Worm (Caenorhabditis elegans) whole organism, L4 larva: ENCODE measurements around the gene epg-3.

Experiments used
- F10B5.3 ChIP-seq: sonication (generic microtip); optimal IDR thresholded peaks from 2 replicates; lab custom pipeline; 2016; ENCODE audit warnings: mild to moderate bottlenecking, missing genetic modification characterization, missing compliant biosample characterization
- F37D6.2 ChIP-seq: sonication (generic microtip); optimal IDR thresholded peaks from 2 replicates; lab custom pipeline; 2016; ENCODE audit warnings: mild to moderate bottlenecking, missing genetic modification characterization, missing compliant biosample characterization
- F49E8.2 ChIP-seq: sonication (generic microtip); optimal IDR thresholded peaks from 2 replicates; lab custom pipeline; 2016; ENCODE audit warnings: missing compliant biosample characterization, mild to moderate bottlenecking, missing genetic modification characterization, borderline replicate concordance
- R02D3.7 ChIP-seq: fragments of 150-350 bp; sonication (generic microtip); optimal IDR thresholded peaks from 3 replicates; lab custom pipeline; 2014; ENCODE audit warnings: missing biosample characterization, missing genetic modification characterization
- T20F7.1 ChIP-seq: fragments of 200-800 bp; sonication (Bioruptor generic); optimal IDR thresholded peaks from 2 replicates; lab custom pipeline; 2018; ENCODE audit warnings: mild to moderate bottlenecking, missing genetic modification characterization, missing compliant biosample characterization
- T26A8.4 ChIP-seq: fragments of 200-800 bp; sonication (Bioruptor generic); IDR thresholded peaks from 2 replicates; pipeline ENCODE4 v1.3.6; 2022; ENCODE audit warnings: missing genetic modification characterization, missing compliant biosample characterization
- aha-1 ChIP-seq: fragments of 150-350 bp; peaks from one replicate; lab custom pipeline; 2014; ENCODE audit warnings: missing biosample characterization, missing genetic modification characterization
- aly-2 ChIP-seq: sonication (generic microtip); optimal IDR thresholded peaks from 2 replicates; lab custom pipeline; 2018; ENCODE audit warnings: missing biosample characterization, missing genetic modification characterization
- ama-1 ChIP-seq: fragments of 150-350 bp; optimal IDR thresholded peaks from 2 replicates; lab custom pipeline; 2014; ENCODE audit warnings: inconsistent platforms, mixed read lengths
- attf-4 ChIP-seq: sonication (generic microtip); optimal IDR thresholded peaks from 3 replicates; lab custom pipeline; 2017; ENCODE audit warnings: missing biosample characterization, missing genetic modification characterization
- ceh-28 ChIP-seq: fragments of 150-350 bp; optimal IDR thresholded peaks from 2 replicates; lab custom pipeline; 2014; ENCODE audit warnings: missing biosample characterization, missing genetic modification reagents, missing genetic modification characterization
- ceh-32 ChIP-seq: sonication (generic microtip); optimal IDR thresholded peaks from 2 replicates; lab custom pipeline; 2016; ENCODE audit warnings: mild to moderate bottlenecking, missing genetic modification characterization, missing compliant biosample characterization; ENCODE audit not compliant: poor library complexity
- ceh-62 ChIP-seq: sonication (generic microtip); optimal IDR thresholded peaks from 2 replicates; lab custom pipeline; 2017; ENCODE audit warnings: missing biosample characterization, missing genetic modification characterization
- ceh-82 ChIP-seq: sonication (generic microtip); optimal IDR thresholded peaks from 2 replicates; lab custom pipeline; 2017; ENCODE audit warnings: missing biosample characterization, missing genetic modification characterization
- daf-19 ChIP-seq: fragments of 200-800 bp; sonication (Bioruptor generic); conservative IDR thresholded peaks from 2 replicates; pipeline ENCODE4 v1.3.6; 2022; ENCODE audit warnings: missing genetic modification characterization, missing compliant biosample characterization
- daf-8 ChIP-seq: fragments of 200-800 bp; sonication (Bioruptor generic); IDR thresholded peaks from 2 replicates; pipeline ENCODE4 v1.3.6; 2022; ENCODE audit warnings: missing genetic modification characterization, missing compliant biosample characterization
- dmd-9 ChIP-seq: fragments of 200-800 bp; sonication (Bioruptor generic); IDR thresholded peaks from 2 replicates; pipeline ENCODE4 v1.3.6; 2022; ENCODE audit warnings: missing genetic modification reagents, missing genetic modification characterization, missing compliant biosample characterization
- dpl-1 ChIP-seq: fragments of 150-350 bp; optimal IDR thresholded peaks from 2 replicates; lab custom pipeline; 2014; ENCODE audit warnings: missing biosample characterization, missing genetic modification reagents, missing genetic modification characterization
- duxl-1 ChIP-seq: sonication (generic microtip); optimal IDR thresholded peaks from 2 replicates; lab custom pipeline; 2016; ENCODE audit warnings: mild to moderate bottlenecking, missing genetic modification characterization, moderate library complexity, missing compliant biosample characterization; ENCODE audit not compliant: poor library complexity
- dve-1 ChIP-seq: sonication (generic microtip); optimal IDR thresholded peaks from 2 replicates; lab custom pipeline; 2017; ENCODE audit warnings: antibody characterized with exemption, mild to moderate bottlenecking, missing genetic modification characterization, missing compliant biosample characterization; ENCODE audit not compliant: insufficient read depth
- gei-8 ChIP-seq: fragments of 200-800 bp; sonication (Bioruptor generic); optimal IDR thresholded peaks from 2 replicates; lab custom pipeline; 2018; ENCODE audit warnings: mild to moderate bottlenecking, missing genetic modification characterization, missing compliant biosample characterization
- hif-1 ChIP-seq, 2 experiments: sonication (generic microtip); optimal IDR thresholded peaks; 2 replicates each; lab custom pipeline; 2016 to 2017; ENCODE audit warnings: missing compliant biosample characterization in 2 of 2, missing genetic modification characterization in 2 of 2, missing genetic modification reagents in 2 of 2, missing genotype in 2 of 2, mild to moderate bottlenecking in 1 of 2
- hlh-11 ChIP-seq: fragments of 200-800 bp; sonication (Bioruptor generic); optimal IDR thresholded peaks from 2 replicates; lab custom pipeline; 2018; ENCODE audit warnings: mild to moderate bottlenecking, missing genetic modification characterization, missing compliant biosample characterization
- hlh-30 ChIP-seq: sonication (generic microtip); optimal IDR thresholded peaks from 2 replicates; lab custom pipeline; 2017; ENCODE audit warnings: antibody characterized with exemption, mild to moderate bottlenecking, missing genetic modification characterization, missing compliant biosample characterization; ENCODE audit not compliant: insufficient read depth
- lin-1 ChIP-seq: fragments of 200-800 bp; sonication (Bioruptor generic); IDR thresholded peaks from 2 replicates; pipeline ENCODE4 v1.3.6; 2022; ENCODE audit warnings: missing genetic modification reagents, missing genetic modification characterization, missing compliant biosample characterization
- lin-13 ChIP-seq: fragments of 150-350 bp; optimal IDR thresholded peaks from 2 replicates; lab custom pipeline; 2014; ENCODE audit warnings: missing biosample characterization, missing genetic modification reagents, missing genetic modification characterization
- lin-29 ChIP-seq: fragments of 200-800 bp; sonication (Bioruptor generic); IDR thresholded peaks from 2 replicates; pipeline ENCODE4 v1.3.6; 2022; ENCODE audit warnings: missing genetic modification reagents, missing genetic modification characterization, missing compliant biosample characterization
- lin-38 ChIP-seq: fragments of 200-800 bp; sonication (Bioruptor generic); IDR thresholded peaks from 2 replicates; pipeline ENCODE4 v1.3.6; 2022; ENCODE audit warnings: missing genetic modification reagents, missing genetic modification characterization, missing compliant biosample characterization
- lin-39 ChIP-seq: fragments of 150-350 bp; optimal IDR thresholded peaks from 2 replicates; lab custom pipeline; 2014; ENCODE audit warnings: missing biosample characterization, missing genetic modification reagents, missing genetic modification characterization
- lsy-2 ChIP-seq, 2 experiments: fragments of 150-350 bp in 1 of 2; sonication (generic microtip) in 1 of 2; optimal IDR thresholded peaks; 2 replicates each; lab custom pipeline; 2014 to 2017; ENCODE audit warnings: missing biosample characterization in 2 of 2, missing genetic modification characterization in 2 of 2
- madf-5 ChIP-seq, 2 experiments: fragments of 200-800 bp; sonication (Bioruptor generic); IDR thresholded peaks; 2 replicates each; pipeline ENCODE4 v1.3.6; 2022; ENCODE audit warnings: missing compliant biosample characterization in 2 of 2, missing genetic modification characterization in 2 of 2
- madf-9 ChIP-seq: fragments of 200-800 bp; sonication (Bioruptor generic); conservative IDR thresholded peaks from 2 replicates; pipeline ENCODE4 v1.3.6; 2022; ENCODE audit warnings: missing genetic modification reagents, missing genetic modification characterization, missing compliant biosample characterization
- mdt-29 ChIP-seq: fragments of 200-800 bp; sonication (Bioruptor generic); IDR thresholded peaks from 2 replicates; pipeline ENCODE4 v1.3.6; 2022; ENCODE audit warnings: missing genetic modification reagents, missing genetic modification characterization, missing compliant biosample characterization
- mep-1 ChIP-seq: fragments of 150-350 bp; sonication (generic microtip); optimal IDR thresholded peaks from 3 replicates; lab custom pipeline; 2014; ENCODE audit warnings: missing biosample characterization, missing genetic modification characterization
- mes-2 ChIP-seq: sonication (generic microtip); optimal IDR thresholded peaks from 2 replicates; lab custom pipeline; 2016; ENCODE audit warnings: missing genotype, mild to moderate bottlenecking, missing genetic modification characterization, missing compliant biosample characterization; ENCODE audit not compliant: poor library complexity, severe bottlenecking
- mxl-3 ChIP-seq: fragments of 200-800 bp; sonication (Bioruptor generic); optimal IDR thresholded peaks from 2 replicates; lab custom pipeline; 2018; ENCODE audit warnings: mild to moderate bottlenecking, missing genetic modification characterization, missing compliant biosample characterization
- nhr-11 ChIP-seq: fragments of 150-350 bp; optimal IDR thresholded peaks from 2 replicates; lab custom pipeline; 2014; ENCODE audit warnings: missing biosample characterization, missing genetic modification characterization
- nhr-111 ChIP-seq: fragments of 200-800 bp; sonication (Bioruptor generic); optimal IDR thresholded peaks from 2 replicates; lab custom pipeline; 2018; ENCODE audit warnings: mild to moderate bottlenecking, missing genetic modification characterization, missing compliant biosample characterization
- nhr-41 ChIP-seq: fragments of 200-800 bp; sonication (Bioruptor generic); IDR thresholded peaks from 2 replicates; pipeline ENCODE4 v1.3.6; 2022; ENCODE audit warnings: missing genetic modification reagents, missing genetic modification characterization, missing compliant biosample characterization
- nhr-48 ChIP-seq: sonication (generic microtip); optimal IDR thresholded peaks from 2 replicates; lab custom pipeline; 2016; ENCODE audit warnings: mild to moderate bottlenecking, missing genetic modification characterization, missing compliant biosample characterization
- nhr-76 ChIP-seq: fragments of 150-350 bp; optimal IDR thresholded peaks from 2 replicates; lab custom pipeline; 2014; ENCODE audit warnings: missing biosample characterization, missing genetic modification characterization
- nhr-77 ChIP-seq: fragments of 150-350 bp; optimal IDR thresholded peaks from 2 replicates; lab custom pipeline; 2014; ENCODE audit warnings: missing biosample characterization, missing genetic modification characterization
- pha-4 ChIP-seq, 2 experiments: fragments of 150-350 bp in 1 of 2; fragments of 200-800 bp in 1 of 2; sonication (Bioruptor generic) in 1 of 2; IDR thresholded peaks in 1 of 2; optimal IDR thresholded peaks in 1 of 2; 2 replicates each; pipeline versions ENCODE4 v1.3.6 to Lab custom; 2014 to 2022; ENCODE audit warnings: missing genetic modification characterization in 2 of 2, missing genetic modification reagents in 2 of 2, missing biosample characterization in 1 of 2, missing compliant biosample characterization in 1 of 2
- php-3 ChIP-seq: fragments of 200-800 bp; sonication (Bioruptor generic); IDR thresholded peaks from 2 replicates; pipeline ENCODE4 v1.3.6; 2022; ENCODE audit warnings: missing genetic modification reagents, missing genetic modification characterization, missing compliant biosample characterization
- sdz-12 ChIP-seq: fragments of 200-800 bp; sonication (Bioruptor generic); optimal IDR thresholded peaks from 2 replicates; lab custom pipeline; 2018; ENCODE audit warnings: mild to moderate bottlenecking, missing genetic modification characterization, missing compliant biosample characterization
- snpc-4 ChIP-seq: fragments of 150-350 bp; optimal IDR thresholded peaks from 2 replicates; lab custom pipeline; 2014; ENCODE audit warnings: missing biosample characterization, missing genetic modification characterization
- spr-1 ChIP-seq: sonication (generic microtip); optimal IDR thresholded peaks from 2 replicates; lab custom pipeline; 2016; ENCODE audit warnings: mild to moderate bottlenecking, missing genetic modification characterization, missing compliant biosample characterization
- spr-3 ChIP-seq: fragments of 200-800 bp; sonication (Bioruptor generic); optimal IDR thresholded peaks from 2 replicates; lab custom pipeline; 2018; ENCODE audit warnings: mild to moderate bottlenecking, missing genetic modification characterization, missing compliant biosample characterization
- tag-97 ChIP-seq: fragments of 200-800 bp; sonication (Bioruptor generic); IDR thresholded peaks from 2 replicates; pipeline ENCODE4 v1.3.6; 2022; ENCODE audit warnings: missing genetic modification characterization, missing compliant biosample characterization
- unc-39 ChIP-seq: sonication (generic microtip); optimal IDR thresholded peaks from 2 replicates; lab custom pipeline; 2017; ENCODE audit warnings: missing biosample characterization, missing genetic modification characterization
- zfp-3 ChIP-seq: fragments of 200-800 bp; sonication (Bioruptor generic); conservative IDR thresholded peaks from 2 replicates; pipeline ENCODE4 v1.3.6; 2022; ENCODE audit warnings: missing genetic modification reagents, missing genetic modification characterization, missing compliant biosample characterization

epg-3 gene

DNA sequence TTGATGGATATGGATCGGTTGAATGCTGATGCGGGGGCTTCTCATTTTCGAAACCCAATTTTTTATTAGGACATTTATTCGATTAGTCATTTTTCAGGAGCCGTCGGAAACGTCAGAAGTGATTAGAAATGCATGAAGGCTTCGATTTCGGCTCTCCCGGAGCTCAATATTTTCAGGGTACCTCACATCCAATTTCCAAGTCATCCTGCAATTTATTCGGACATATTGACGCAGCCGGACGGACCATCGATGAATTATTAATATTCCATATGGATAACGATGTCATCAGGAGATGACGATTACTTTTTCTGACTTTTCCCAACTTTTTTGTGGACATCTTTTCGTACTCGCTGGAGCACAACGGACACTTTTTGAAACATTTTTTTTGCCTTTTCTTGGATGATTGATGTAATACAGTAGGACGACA lies 27.9 kb upstream of the epg-3 start (continued):
- TF ChIP-seq nhr-76 (tag; lab: Kevin White, UChicago), result no peak
- no peak for TF ChIP-seq daf-19 (GFP tag; lab: Robert Waterston, UW)
- no peak for TF ChIP-seq R02D3.7 (tag; lab: Kevin White, UChicago)
- no peak for TF ChIP-seq nhr-11
- no peak for TF ChIP-seq spr-3
- no peak for TF ChIP-seq hlh-30 (tag; lab: Kevin White, UChicago)
- TF ChIP-seq F37D6.2, result no peak
- TF ChIP-seq hif-1 (tag; optimal IDR thresholded peaks at IDR 0.05; lab: Kevin White, UChicago), result no peak
- TF ChIP-seq spr-1 (tag; lab: Kevin White, UChicago), result peak; percentile 64
- TF ChIP-seq ama-1, result peak; percentile 91
- no peak for TF ChIP-seq sdz-12
- no peak for TF ChIP-seq gei-8 (GFP tag; lab: Kevin White, UChicago)
- peak; percentile 73 for TF ChIP-seq T26A8.4 (GFP tag; lab: Robert Waterston, UW)
- no peak for TF ChIP-seq ceh-82
- no peak for TF ChIP-seq T20F7.1 (GFP tag; lab: Kevin White, UChicago)
- TF ChIP-seq mep-1 (tag; lab: Kevin White, UChicago), result peak; percentile 64
- no peak for TF ChIP-seq ceh-62 (tag; lab: Kevin White, UChicago)
- TF ChIP-seq zfp-3 (GFP tag; lab: Robert Waterston, UW), result no peak; the same call in 1 of the 2 replicates
- peak; percentile 26 for TF ChIP-seq F49E8.2
- no peak for TF ChIP-seq ceh-28 (tag; lab: Kevin White, UChicago)
- TF ChIP-seq lin-1 (GFP tag; lab: Robert Waterston, UW), result no peak
- TF ChIP-seq snpc-4, result no peak
- no peak for TF ChIP-seq daf-8 (GFP tag; lab: Robert Waterston, UW)
- peak in 1 of 2 experiments; percentile 68 for TF ChIP-seq lsy-2 (tag; optimal IDR thresholded peaks at IDR 0.05; lab: Kevin White, UChicago)
- TF ChIP-seq mes-2 (tag; lab: Kevin White, UChicago), result peak; percentile 1
- no peak for TF ChIP-seq unc-39 (tag; lab: Kevin White, UChicago)
- TF ChIP-seq dve-1 (tag; lab: Kevin White, UChicago), result peak; percentile 34
- peak; percentile 66 for TF ChIP-seq duxl-1 (tag; lab: Kevin White, UChicago)
- TF ChIP-seq dpl-1 (GFP tag; lab: Kevin White, UChicago), result no peak
- TF ChIP-seq nhr-77 (tag; lab: Kevin White, UChicago), result no peak
- no peak for TF ChIP-seq tag-97
- TF ChIP-seq nhr-41 (GFP tag; lab: Robert Waterston, UW), result no peak
- 0 out of 2 replicates have a peak, but pooled peaks have one; percentile 34 for TF ChIP-seq php-3
- TF ChIP-seq aha-1 (tag; lab: Kevin White, UChicago), result peak; percentile 85
- TF ChIP-seq lin-38, result peak; percentile 72
- no peak for TF ChIP-seq lin-13 (GFP tag; lab: Kevin White, UChicago)
- no peak for TF ChIP-seq aly-2
- peak; percentile 53; the same call in 1 of the 2 replicates for TF ChIP-seq pha-4 (GFP tag; IDR thresholded peaks at IDR 0.05; lab: Robert Waterston, UW)
- no peak for TF ChIP-seq pha-4 (tag; optimal IDR thresholded peaks at IDR 0.05; lab: Kevin White, UChicago)
- TF ChIP-seq dmd-9 (GFP tag; lab: Robert Waterston, UW), result no peak
- peak; percentile 11 for TF ChIP-seq F10B5.3
- no peak for TF ChIP-seq mxl-3 (GFP tag; lab: Kevin White, UChicago)
- TF ChIP-seq madf-5 (GFP tag; IDR thresholded peaks at IDR 0.05; lab: Robert Waterston, UW), result 0 out of 4 replicates have a peak, but pooled peaks of 1 of the 2 experiments have one; percentile 51
- TF ChIP-seq ceh-32 (tag; lab: Kevin White, UChicago), result no peak
- TF ChIP-seq nhr-48 (tag; lab: Kevin White, UChicago), result no peak
- no peak for TF ChIP-seq lin-39 (tag; lab: Kevin White, UChicago)
- no peak for TF ChIP-seq madf-9 (GFP tag; lab: Robert Waterston, UW)
- peak; percentile 8 for TF ChIP-seq hlh-11 (tag; lab: Kevin White, UChicago)
- TF ChIP-seq nhr-111 (GFP tag; lab: Kevin White, UChicago), result no peak
- TF ChIP-seq lin-29, result no peak
- peak; percentile 33; the same call in 1 of the 2 replicates for TF ChIP-seq mdt-29 (GFP tag; lab: Robert Waterston, UW)
- TF ChIP-seq attf-4 (tag; lab: Kevin White, UChicago), result no peak
